Worm (Caenorhabditis elegans) whole organism, midembryonic: Measurements from ENCODE around the gene F31D4.8.

Experiments
- T22C8.4 ChIP-seq: fragments of 200-800 bp; sonication (Bioruptor generic); IDR thresholded peaks from 2 replicates; pipeline ENCODE4 v1.3.6; 2022; ENCODE audit warnings: missing genetic modification characterization, missing compliant biosample characterization
- cog-1 ChIP-seq: sonication (generic microtip); optimal IDR thresholded peaks from 2 replicates; lab custom pipeline; 2016; ENCODE audit warnings: missing genetic modification characterization, missing compliant biosample characterization
- flt-1 ChIP-seq: fragments of 200-800 bp; sonication (Bioruptor generic); IDR thresholded peaks from 2 replicates; pipeline ENCODE4 v1.3.6; 2022; ENCODE audit warnings: missing genetic modification characterization, missing compliant biosample characterization
- klf-2 ChIP-seq: fragments of 200-800 bp; sonication (Bioruptor generic); conservative IDR thresholded peaks from 2 replicates; pipeline ENCODE4 v1.3.6; 2022; ENCODE audit warnings: missing genetic modification reagents, missing genetic modification characterization, missing compliant biosample characterization
- med-1 ChIP-seq: sonication (generic microtip); optimal IDR thresholded peaks from 2 replicates; lab custom pipeline; 2017; ENCODE audit warnings: missing genetic modification characterization, mild to moderate bottlenecking, missing compliant biosample characterization, antibody characterized with exemption, missing genetic modification reagents; ENCODE audit not compliant: insufficient read depth
- ref-1 ChIP-seq: fragments of 200-800 bp; sonication (Bioruptor generic); conservative IDR thresholded peaks from 2 replicates; pipeline ENCODE4 v1.3.6; 2022; ENCODE audit warnings: missing genetic modification reagents, missing genetic modification characterization, missing compliant biosample characterization
- tab-1 ChIP-seq: fragments of 200-800 bp; sonication (Bioruptor generic); IDR thresholded peaks from 2 replicates; pipeline ENCODE4 v1.3.6; 2022; ENCODE audit warnings: missing genetic modification characterization, missing compliant biosample characterization
- ztf-23 ChIP-seq: fragments of 200-800 bp; sonication (Bioruptor generic); IDR thresholded peaks from 2 replicates; pipeline ENCODE4 v1.3.6; 2022; ENCODE audit warnings: missing genetic modification reagents, missing genetic modification characterization, missing compliant biosample characterization
- ztf-29 ChIP-seq: fragments of 200-800 bp; sonication (Bioruptor generic); IDR thresholded peaks from 2 replicates; pipeline ENCODE4 v1.3.6; 2022; ENCODE audit warnings: missing genetic modification reagents, missing genetic modification characterization, missing compliant biosample characterization

F31D4.8 gene

DNA sequence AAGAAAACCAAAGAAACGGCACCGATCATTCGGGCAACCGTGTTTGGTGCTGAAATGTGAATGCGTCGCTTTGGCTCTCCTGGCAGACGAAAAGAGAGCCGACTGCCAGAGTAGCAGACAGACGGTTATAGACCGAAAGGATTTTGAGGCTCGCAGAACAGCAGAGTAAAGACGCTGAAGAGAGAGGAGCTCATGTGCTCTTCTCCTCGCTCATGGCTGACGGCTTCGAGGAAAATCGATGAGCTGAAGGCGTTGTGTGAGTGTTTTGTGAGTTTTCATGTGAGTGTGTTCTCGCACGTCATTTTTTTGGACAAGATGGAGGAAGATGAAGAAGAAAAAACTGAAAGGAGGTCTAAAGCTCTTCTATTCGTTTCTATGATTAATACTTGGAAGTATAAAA lies 39.4 kb downstream of the F31D4.8 start, which contains the start of gene sbt-1:
sbt-1 (minus strand) TSS at position 62 of the 400 bp plus-strand sequence.
- peak; percentile 32; the same call in 1 of the 2 replicates for TF ChIP-seq T22C8.4 (GFP tag; lab: Robert Waterston, UW)
- TF ChIP-seq flt-1 (GFP tag; lab: Robert Waterston, UW) = 0 out of 2 replicates have a peak, but pooled peaks have one; percentile 4
- TF ChIP-seq ref-1 (GFP tag; lab: Robert Waterston, UW) = no peak
- TF ChIP-seq klf-2 (GFP tag; lab: Robert Waterston, UW) = no peak
- TF ChIP-seq ztf-23 (GFP tag; lab: Robert Waterston, UW) = no peak
- no peak for TF ChIP-seq ztf-29 (GFP tag; lab: Robert Waterston, UW)

DNA sequence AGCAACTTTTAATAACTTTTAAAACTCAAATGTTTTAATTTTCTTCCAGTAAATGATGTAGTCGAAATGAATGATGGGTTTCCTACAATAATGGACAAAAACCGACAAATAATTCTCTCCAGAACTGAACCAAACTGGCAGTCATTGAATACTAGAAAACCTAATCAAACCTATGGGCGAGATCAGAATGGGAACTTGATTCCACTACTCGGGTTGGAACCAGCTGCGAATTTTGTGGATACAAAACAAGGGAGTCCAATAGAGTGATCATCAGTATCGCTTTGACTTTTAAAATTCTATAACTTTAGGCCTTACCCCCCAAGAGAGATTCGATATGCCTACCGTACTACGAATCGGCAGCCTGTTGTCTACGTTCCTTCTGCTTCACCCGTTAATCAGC lies 41.6 kb downstream of the F31D4.8 start:
- TF ChIP-seq ztf-23 (GFP tag; lab: Robert Waterston, UW) (no peak), klf-2 (GFP tag; lab: Robert Waterston, UW) (no peak)

DNA sequence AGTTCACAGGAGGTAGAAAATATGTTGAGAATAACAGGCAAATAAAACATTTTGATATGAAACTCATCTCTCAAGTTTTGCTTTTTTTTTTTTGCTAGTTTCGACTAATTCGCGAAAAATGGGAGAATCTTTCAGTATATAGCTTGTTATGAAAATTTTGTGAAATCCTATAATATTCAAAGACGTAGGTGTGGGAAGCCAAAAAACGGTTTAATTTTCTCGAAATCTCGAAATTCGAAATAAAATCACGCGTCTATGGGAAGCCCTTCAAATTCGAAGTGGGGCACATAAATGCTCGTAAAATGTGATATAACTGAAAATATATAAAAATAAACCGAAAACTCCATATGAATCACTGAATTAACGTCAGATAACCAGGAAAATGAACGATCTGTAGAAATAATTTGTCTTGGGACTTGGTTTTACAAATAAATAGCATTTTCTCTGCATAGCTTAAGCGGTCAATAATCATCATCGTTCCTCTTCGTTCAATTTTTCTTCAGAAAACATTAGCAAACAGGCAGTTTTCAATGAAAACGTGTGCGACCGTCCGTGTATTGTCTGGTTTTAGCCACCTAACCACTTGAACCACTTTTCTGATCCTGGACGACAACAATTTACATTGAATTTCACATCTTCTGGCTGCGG lies 43.1 kb downstream of the F31D4.8 start, which contains the start of the genes gcy-22 and grl-14:
gcy-22 (minus strand) TSS at position 101 of the 648 bp plus-strand sequence.
grl-14 (plus strand) TSS at position 598 of the 648 bp plus-strand sequence.
- TF ChIP-seq tab-1 (GFP tag; lab: Robert Waterston, UW) (no peak), med-1 (GFP tag; lab: Kevin White, UChicago) (no peak), ztf-29 (GFP tag; lab: Robert Waterston, UW) (no peak), T22C8.4 (GFP tag; lab: Robert Waterston, UW) (no peak), ztf-23 (GFP tag; lab: Robert Waterston, UW) (no peak), cog-1 (tag; lab: Kevin White, UChicago) (no peak), ref-1 (GFP tag; lab: Robert Waterston, UW) (no peak), flt-1 (GFP tag; lab: Robert Waterston, UW) (no peak), klf-2 (GFP tag; lab: Robert Waterston, UW) (no peak)

DNA sequence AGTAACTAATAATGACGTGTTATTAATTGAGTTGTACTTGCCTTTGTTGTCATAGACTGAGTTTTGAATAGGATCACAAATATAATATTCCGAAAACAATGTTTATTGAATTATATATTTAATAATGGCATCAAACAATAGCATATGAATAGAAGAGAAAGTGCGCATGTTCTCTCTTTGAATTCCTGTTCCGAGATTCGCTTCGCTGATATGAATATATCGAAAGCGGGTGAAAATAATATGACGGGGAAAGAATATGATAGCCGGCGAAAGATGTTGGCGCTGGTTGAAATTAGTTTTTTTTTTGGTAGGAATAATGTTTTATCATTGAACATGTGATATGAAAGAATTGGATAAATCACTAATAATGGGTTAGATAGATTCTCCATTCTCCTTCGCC lies 48.2 kb downstream of the F31D4.8 start, which contains the start of gene T03D8.6:
T03D8.6 (minus strand) TSS at position 298 of the 400 bp plus-strand sequence.
- TF ChIP-seq flt-1 (GFP tag; lab: Robert Waterston, UW) (no peak), ztf-23 (GFP tag; lab: Robert Waterston, UW) (no peak), med-1 (GFP tag; lab: Kevin White, UChicago) (no peak), ref-1 (GFP tag; lab: Robert Waterston, UW) (no peak), tab-1 (GFP tag; lab: Robert Waterston, UW) (no peak), klf-2 (GFP tag; lab: Robert Waterston, UW) (no peak), T22C8.4 (GFP tag; lab: Robert Waterston, UW) (no peak), cog-1 (tag; lab: Kevin White, UChicago) (no peak), ztf-29 (GFP tag; lab: Robert Waterston, UW) (no peak)
